Fruit fly (Drosophila melanogaster) whole organism: ENCODE data around the gene CG32269.

Source experiments
- CG8478 ChIP-seq: fragments of >200 bp; optimal IDR thresholded peaks from 2 replicates; lab custom pipeline; 2018; ENCODE audit warnings: inconsistent platforms
- Dll ChIP-seq: fragments of >200 bp; optimal IDR thresholded peaks from 2 replicates; lab custom pipeline; 2017
- EcR ChIP-seq, 2 experiments: fragments of >200 bp; optimal IDR thresholded peaks; 2 replicates each; lab custom pipeline; 2017; ENCODE audit warnings: missing biosample characterization in 2 of 2, missing genetic modification characterization in 2 of 2, missing genetic modification reagents in 2 of 2
- pan ChIP-seq: fragments of >200 bp; optimal IDR thresholded peaks from 2 replicates; lab custom pipeline; 2017
- psq ChIP-seq: fragments of >200 bp; optimal IDR thresholded peaks from 2 replicates; lab custom pipeline; 2017
- usp ChIP-seq: fragments of >200 bp; optimal IDR thresholded peaks from 2 replicates; lab custom pipeline; 2017; ENCODE audit warnings: missing biosample characterization, missing genetic modification characterization, mixed read lengths

DNA sequence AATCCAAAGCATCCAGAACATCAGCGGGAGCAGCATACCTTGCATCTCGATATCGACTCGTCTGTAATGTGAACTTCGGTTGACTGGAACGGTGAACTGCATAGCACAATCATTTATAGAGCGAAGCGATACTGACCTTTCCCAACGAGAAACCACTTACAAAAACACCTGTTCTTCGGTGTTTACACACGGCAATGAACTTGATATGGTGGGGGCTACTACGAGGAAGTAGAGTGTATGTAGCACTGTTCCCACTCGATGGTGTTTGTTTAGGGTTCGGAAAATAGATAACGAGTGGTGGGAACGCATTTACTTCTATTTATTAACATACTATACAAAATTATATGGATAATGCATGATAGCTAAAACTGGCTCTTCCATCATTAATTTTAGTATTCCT, at the start of gene CG32269, which contains the start of gene CG32270:
- TF ChIP-seq psq: no peak
- TF ChIP-seq CG8478 (lab: Kevin White, UChicago): no peak
- no peak for TF ChIP-seq pan
- TF ChIP-seq EcR (GFP tag; optimal IDR thresholded peaks at IDR 0.05; lab: Kevin White, UChicago): no peak
- TF ChIP-seq Dll (lab: Kevin White, UChicago): no peak
- no peak for TF ChIP-seq usp
